Worm (Caenorhabditis elegans) whole organism, L1 larva: ENCODE data around the gene col-43.

Source experiments
- C04F5.9 ChIP-seq: sonication (generic microtip); optimal IDR thresholded peaks from 2 replicates; lab custom pipeline; 2016; ENCODE audit warnings: missing genetic modification characterization, missing compliant biosample characterization
- aha-1 ChIP-seq: fragments of 150-350 bp; optimal IDR thresholded peaks from 2 replicates; lab custom pipeline; 2014; ENCODE audit warnings: missing biosample characterization, missing genetic modification characterization
- ama-1 ChIP-seq: fragments of 150-350 bp; optimal IDR thresholded peaks from 2 replicates; lab custom pipeline; 2014
- ceh-82 ChIP-seq, 3 experiments: fragments of 150-350 bp in 1 of 3; sonication (generic microtip) in 2 of 3; optimal IDR thresholded peaks; 2 replicates each; lab custom pipeline; 2014 to 2017; ENCODE audit warnings: missing biosample characterization in 3 of 3, missing genetic modification characterization in 3 of 3
- dpl-1 ChIP-seq, 3 experiments: fragments of 150-350 bp in 2 of 3; sonication (generic microtip) in 1 of 3; optimal IDR thresholded peaks; 2 replicates each; lab custom pipeline; 2014 to 2017; ENCODE audit warnings: missing biosample characterization in 3 of 3, missing genetic modification characterization in 3 of 3, missing genetic modification reagents in 3 of 3
- fkh-8 ChIP-seq: sonication (generic microtip); optimal IDR thresholded peaks from 2 replicates; lab custom pipeline; 2016; ENCODE audit warnings: mild to moderate bottlenecking, missing genetic modification characterization, missing compliant biosample characterization
- grh-1 ChIP-seq: fragments of 200-800 bp; sonication (Bioruptor generic); IDR thresholded peaks from 2 replicates; pipeline ENCODE4 v1.3.6; 2022; ENCODE audit warnings: missing genetic modification reagents, missing genetic modification characterization, missing compliant biosample characterization
- hpl-2 ChIP-seq: fragments of 150-350 bp; optimal IDR thresholded peaks from 2 replicates; lab custom pipeline; 2014; ENCODE audit warnings: missing biosample characterization, missing genetic modification reagents, missing genetic modification characterization
- lin-35 ChIP-seq, 2 experiments: fragments of 150-350 bp; optimal IDR thresholded peaks; 2 replicates each; lab custom pipeline; 2014; ENCODE audit warnings: missing biosample characterization in 2 of 2, missing genetic modification characterization in 2 of 2, missing genetic modification reagents in 2 of 2
- lir-3 ChIP-seq: sonication (generic microtip); optimal IDR thresholded peaks from 2 replicates; lab custom pipeline; 2016; ENCODE audit warnings: mild to moderate bottlenecking, missing genetic modification characterization, moderate library complexity, missing compliant biosample characterization; ENCODE audit not compliant: poor library complexity
- mef-2 ChIP-seq: fragments of 150-350 bp; optimal IDR thresholded peaks from 2 replicates; lab custom pipeline; 2014; ENCODE audit warnings: missing biosample characterization, missing genetic modification characterization
- nhr-19 ChIP-seq: fragments of 200-800 bp; sonication (Bioruptor generic); conservative IDR thresholded peaks from 2 replicates; pipeline ENCODE4 v1.3.6; 2022; ENCODE audit warnings: missing genetic modification characterization, missing compliant biosample characterization
- nhr-28 ChIP-seq: fragments of 150-350 bp; optimal IDR thresholded peaks from 2 replicates; lab custom pipeline; 2014; ENCODE audit warnings: missing biosample characterization, missing genetic modification characterization
- skn-1 ChIP-seq: fragments of 150-350 bp; optimal IDR thresholded peaks from 2 replicates; lab custom pipeline; 2014; ENCODE audit warnings: missing biosample characterization, missing genetic modification characterization
- ztf-11 ChIP-seq, 2 experiments: sonication (generic microtip); optimal IDR thresholded peaks; 2 replicates each; lab custom pipeline; 2016 to 2017; ENCODE audit warnings: missing genetic modification characterization in 2 of 2, missing biosample characterization in 1 of 2, missing compliant biosample characterization in 1 of 2
- ztf-4 ChIP-seq: fragments of 150-350 bp; optimal IDR thresholded peaks from 2 replicates; lab custom pipeline; 2014; ENCODE audit warnings: missing biosample characterization, missing genetic modification characterization

Gene col-43

DNA sequence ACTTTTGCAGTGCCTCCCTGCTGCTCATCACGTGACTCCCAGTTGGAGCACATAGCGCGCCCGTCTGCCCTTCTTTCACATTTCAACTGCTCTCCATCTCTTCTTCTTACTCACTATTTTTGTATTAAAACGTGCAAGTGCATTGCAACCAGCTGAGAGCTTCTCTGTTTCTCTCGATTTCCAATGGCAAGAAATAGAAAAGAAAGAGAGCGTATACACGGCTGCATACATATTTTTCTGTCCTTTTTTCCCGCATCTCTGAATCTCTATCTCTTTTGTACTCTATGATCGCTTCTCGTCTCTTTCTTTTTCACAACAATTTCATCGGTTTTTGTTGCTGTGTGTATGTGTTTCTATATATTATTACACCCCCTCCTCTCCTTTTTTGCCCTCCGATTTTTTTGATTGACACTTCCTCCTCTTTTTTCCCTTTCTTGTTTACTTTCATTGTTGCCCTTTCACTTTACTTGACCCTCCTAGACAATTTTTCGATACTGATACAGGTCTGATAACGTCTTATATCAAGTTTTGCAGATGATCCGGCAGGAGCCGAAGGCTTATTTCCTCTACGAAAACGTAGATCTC, 49.7 kb downstream of the col-43 start, which contains the start of gene Y97E10AR.1 (continued):
- peak; percentile 40 to 64 for TF ChIP-seq lin-35 (GFP tag; optimal IDR thresholded peaks at IDR 0.05; lab: Kevin White, UChicago)
- peak in 1 of 2 experiments; percentile 41 for TF ChIP-seq ztf-11 (tag; optimal IDR thresholded peaks at IDR 0.05; lab: Kevin White, UChicago)
- TF ChIP-seq C04F5.9 (tag; lab: Kevin White, UChicago): no peak
- TF ChIP-seq hpl-2 (GFP tag; lab: Kevin White, UChicago): no peak
- peak; percentile 74 for TF ChIP-seq nhr-19 (GFP tag; lab: Robert Waterston, UW)
- TF ChIP-seq dpl-1 (GFP tag; optimal IDR thresholded peaks at IDR 0.05; lab: Kevin White, UChicago): peak; percentile 43 to 58 (median 49)
- TF ChIP-seq mef-2 (tag; lab: Kevin White, UChicago): peak; percentile 70
- peak; percentile 47 for TF ChIP-seq skn-1 (tag; lab: Kevin White, UChicago)
- peak; percentile 93 for TF ChIP-seq fkh-8 (tag; lab: Kevin White, UChicago)
- TF ChIP-seq nhr-28 (tag; lab: Kevin White, UChicago): no peak
- no peak for TF ChIP-seq ama-1 (lab: Kevin White, UChicago)
- TF ChIP-seq aha-1 (tag; lab: Kevin White, UChicago): no peak
- no peak for TF ChIP-seq grh-1 (GFP tag; lab: Robert Waterston, UW)
- peak; percentile 70 for TF ChIP-seq lir-3 (tag; lab: Kevin White, UChicago)
- TF ChIP-seq ceh-82 (tag; optimal IDR thresholded peaks at IDR 0.05; lab: Kevin White, UChicago): peak in 2 of 3 experiments; percentile 17 to 68
- TF ChIP-seq ztf-4 (tag; lab: Kevin White, UChicago): peak; percentile 48
- TF ChIP-seq, all 84 proteins: peak for 50
